Worm (Caenorhabditis elegans) whole organism, L2 larva: ENCODE results near the gene fbxc-31.

Experiments used
- Y55F3AM.14 ChIP-seq: fragments of 200-800 bp; sonication (Bioruptor generic); optimal IDR thresholded peaks from 2 replicates; lab custom pipeline; 2018; ENCODE audit warnings: mild to moderate bottlenecking, missing genetic modification characterization, missing compliant biosample characterization
- blmp-1 ChIP-seq: sonication (generic microtip); optimal IDR thresholded peaks from 2 replicates; lab custom pipeline; 2017; ENCODE audit warnings: missing genetic modification characterization, mild to moderate bottlenecking, missing compliant biosample characterization, antibody characterized with exemption, moderate library complexity; ENCODE audit not compliant: insufficient read depth
- egl-27 ChIP-seq: sonication (generic microtip); optimal IDR thresholded peaks from 3 replicates; lab custom pipeline; 2017; ENCODE audit warnings: missing biosample characterization, missing genetic modification reagents, missing genetic modification characterization
- lin-13 ChIP-seq: fragments of 150-350 bp; optimal IDR thresholded peaks from 2 replicates; lab custom pipeline; 2014; ENCODE audit warnings: missing biosample characterization, missing genetic modification reagents, missing genetic modification characterization
- lsy-2 ChIP-seq, 2 experiments: fragments of 150-350 bp in 1 of 2; sonication (generic microtip) in 1 of 2; optimal IDR thresholded peaks; 2 replicates each; lab custom pipeline; 2014 to 2017; ENCODE audit warnings: missing biosample characterization in 2 of 2, missing genetic modification characterization in 2 of 2
- nhr-11 ChIP-seq: fragments of 150-350 bp; optimal IDR thresholded peaks from 2 replicates; lab custom pipeline; 2014; ENCODE audit warnings: missing biosample characterization, missing genetic modification characterization
- nhr-12 ChIP-seq: fragments of 150-350 bp; optimal IDR thresholded peaks from 2 replicates; lab custom pipeline; 2014; ENCODE audit warnings: missing biosample characterization, missing genetic modification characterization
- nhr-25 ChIP-seq: fragments of 150-350 bp; sonication (generic microtip); optimal IDR thresholded peaks from 3 replicates; lab custom pipeline; 2014; ENCODE audit warnings: missing biosample characterization, missing genetic modification characterization
- sem-4 ChIP-seq: fragments of 150-350 bp; optimal IDR thresholded peaks from 2 replicates; lab custom pipeline; 2014; ENCODE audit warnings: missing biosample characterization, missing genetic modification reagents, missing genetic modification characterization
- sma-9 ChIP-seq, 2 experiments: fragments of 150-350 bp in 1 of 2; sonication (generic microtip) in 1 of 2; optimal IDR thresholded peaks; 2 replicates each; lab custom pipeline; 2014 to 2016; ENCODE audit warnings: missing genetic modification characterization in 2 of 2, mild to moderate bottlenecking in 1 of 2, missing biosample characterization in 1 of 2, missing compliant biosample characterization in 1 of 2, missing genetic modification reagents in 1 of 2, moderate library complexity in 1 of 2
- snpc-4 ChIP-seq: fragments of 150-350 bp; optimal IDR thresholded peaks from 2 replicates; lab custom pipeline; 2014; ENCODE audit warnings: missing biosample characterization, missing genetic modification characterization
- unc-39 ChIP-seq: fragments of 150-350 bp; optimal IDR thresholded peaks from 2 replicates; lab custom pipeline; 2014; ENCODE audit warnings: missing biosample characterization, missing genetic modification characterization
- ztf-11 ChIP-seq: sonication (generic microtip); optimal IDR thresholded peaks from 2 replicates; lab custom pipeline; 2017; ENCODE audit warnings: missing biosample characterization, missing genetic modification characterization

- no peak for TF ChIP-seq ztf-11 (tag; lab: Kevin White, UChicago)
- TF ChIP-seq blmp-1 (tag; lab: Kevin White, UChicago) = no peak
- no peak for TF ChIP-seq snpc-4 (tag; lab: Kevin White, UChicago)
- TF ChIP-seq sma-9 (GFP tag; optimal IDR thresholded peaks at IDR 0.05; lab: Kevin White, UChicago) = no peak
- no peak for TF ChIP-seq sma-9 (tag; optimal IDR thresholded peaks at IDR 0.05; lab: Kevin White, UChicago)
- TF ChIP-seq unc-39 = no peak
- TF ChIP-seq sem-4 (tag; lab: Kevin White, UChicago) = no peak
- no peak for TF ChIP-seq lin-13
- TF ChIP-seq lsy-2 (tag; optimal IDR thresholded peaks at IDR 0.05; lab: Kevin White, UChicago) = no peak
- TF ChIP-seq nhr-12 = no peak
- no peak for TF ChIP-seq nhr-11
- TF ChIP-seq nhr-25 = no peak
- TF ChIP-seq Y55F3AM.14 (GFP tag; lab: Kevin White, UChicago) = no peak
- TF ChIP-seq egl-27 = no peak
Observed at ce11 chrII:917324-917723, 5.5 kb downstream of the fbxc-31 start, which contains the start of gene fbxc-30.
